Worm (Caenorhabditis elegans) whole organism, mixed stage, embryonic: ENCODE data around the gene rmd-2.
A peak's percentile ranks its signal among the peaks of the same experiment; 100 is the strongest.

Source experiments
- bed-3 ChIP-seq: fragments of 200-800 bp; sonication (Bioruptor generic); optimal IDR thresholded peaks from 3 replicates; lab custom pipeline; 2018; ENCODE audit warnings: mild to moderate bottlenecking, missing genetic modification characterization, moderate library complexity, missing compliant biosample characterization
- blmp-1 ChIP-seq: fragments of 150-350 bp; optimal IDR thresholded peaks from 2 replicates; lab custom pipeline; 2014; ENCODE audit warnings: missing biosample characterization, missing genetic modification characterization
- ceh-39 ChIP-seq: fragments of 150-350 bp; optimal IDR thresholded peaks from 2 replicates; lab custom pipeline; 2014; ENCODE audit warnings: missing biosample characterization, missing genetic modification characterization
- ceh-43 ChIP-seq: fragments of 200-800 bp; sonication (Bioruptor generic); optimal IDR thresholded peaks from 2 replicates; lab custom pipeline; 2018; ENCODE audit warnings: mild to moderate bottlenecking, missing genetic modification characterization, moderate library complexity, missing compliant biosample characterization
- ceh-83 ChIP-seq: fragments of 200-800 bp; sonication (Bioruptor generic); optimal IDR thresholded peaks from 2 replicates; lab custom pipeline; 2018; ENCODE audit warnings: mild to moderate bottlenecking, missing genetic modification characterization, missing compliant biosample characterization
- ces-1 ChIP-seq: fragments of 150-350 bp; optimal IDR thresholded peaks from 2 replicates; lab custom pipeline; 2014; ENCODE audit warnings: missing biosample characterization, missing genetic modification reagents, missing genetic modification characterization
- elt-3 ChIP-seq: fragments of 150-350 bp; optimal IDR thresholded peaks from 2 replicates; lab custom pipeline; 2014; ENCODE audit warnings: missing biosample characterization, missing genetic modification characterization
- flh-1 ChIP-seq: fragments of 200-800 bp; sonication (Bioruptor generic); optimal IDR thresholded peaks from 2 replicates; lab custom pipeline; 2018; ENCODE audit warnings: mild to moderate bottlenecking, missing genetic modification characterization, moderate library complexity, missing compliant biosample characterization
- ham-2 ChIP-seq: fragments of 200-800 bp; sonication (Bioruptor generic); optimal IDR thresholded peaks from 2 replicates; lab custom pipeline; 2018; ENCODE audit warnings: mild to moderate bottlenecking, missing genetic modification characterization, missing compliant biosample characterization
- hlh-1 ChIP-seq: fragments of 150-350 bp; optimal IDR thresholded peaks from 2 replicates; lab custom pipeline; 2014; ENCODE audit warnings: missing biosample characterization, missing genetic modification reagents, missing genetic modification characterization
- lin-13 ChIP-seq: fragments of 150-350 bp; optimal IDR thresholded peaks from 2 replicates; lab custom pipeline; 2014; ENCODE audit warnings: missing biosample characterization, missing genetic modification characterization
- lin-32 ChIP-seq: fragments of 200-800 bp; sonication (Bioruptor generic); optimal IDR thresholded peaks from 2 replicates; lab custom pipeline; 2018; ENCODE audit warnings: mild to moderate bottlenecking, missing genetic modification characterization, missing compliant biosample characterization
- lsy-2 ChIP-seq: fragments of 150-350 bp; optimal IDR thresholded peaks from 2 replicates; lab custom pipeline; 2014; ENCODE audit warnings: missing biosample characterization, missing genetic modification characterization
- mab-5 ChIP-seq: fragments of 150-350 bp; optimal IDR thresholded peaks from 2 replicates; lab custom pipeline; 2014; ENCODE audit warnings: missing biosample characterization, missing genetic modification characterization
- mep-1 ChIP-seq: fragments of 150-350 bp; optimal IDR thresholded peaks from 2 replicates; lab custom pipeline; 2017; ENCODE audit warnings: missing biosample characterization, missing genetic modification reagents, missing genetic modification characterization, inconsistent platforms
- mls-2 ChIP-seq: sonication (generic microtip); optimal IDR thresholded peaks from 2 replicates; lab custom pipeline; 2016; ENCODE audit warnings: mild to moderate bottlenecking, missing genetic modification characterization, moderate library complexity, missing compliant biosample characterization
- nhr-12 ChIP-seq: fragments of 150-350 bp; optimal IDR thresholded peaks from 2 replicates; lab custom pipeline; 2014; ENCODE audit warnings: missing biosample characterization, missing genetic modification characterization
- nhr-2 ChIP-seq: fragments of 150-350 bp; optimal IDR thresholded peaks from 2 replicates; lab custom pipeline; 2014; ENCODE audit warnings: missing biosample characterization, missing genetic modification characterization
- nhr-237 ChIP-seq: fragments of 150-350 bp; optimal IDR thresholded peaks from 2 replicates; lab custom pipeline; 2014; ENCODE audit warnings: missing biosample characterization, missing genetic modification characterization
- nhr-28 ChIP-seq: fragments of 150-350 bp; optimal IDR thresholded peaks from 2 replicates; lab custom pipeline; 2014; ENCODE audit warnings: missing biosample characterization, missing genetic modification characterization
- nhr-76 ChIP-seq: sonication (generic microtip); optimal IDR thresholded peaks from 2 replicates; lab custom pipeline; 2017; ENCODE audit warnings: missing biosample characterization, missing genetic modification characterization
- pha-4 ChIP-seq: fragments of 150-350 bp; optimal IDR thresholded peaks from 2 replicates; lab custom pipeline; 2018; ENCODE audit warnings: missing biosample characterization, missing genetic modification reagents, missing genetic modification characterization
- sem-2 ChIP-seq: fragments of 200-800 bp; sonication (Bioruptor generic); optimal IDR thresholded peaks from 2 replicates; lab custom pipeline; 2018; ENCODE audit warnings: mild to moderate bottlenecking, missing genetic modification characterization, missing compliant biosample characterization
- snpc-4 ChIP-seq: fragments of 150-350 bp; optimal IDR thresholded peaks from 2 replicates; lab custom pipeline; 2014; ENCODE audit warnings: missing biosample characterization, missing genetic modification characterization
- sptf-1 ChIP-seq: sonication (generic microtip); optimal IDR thresholded peaks from 2 replicates; lab custom pipeline; 2017; ENCODE audit warnings: mild to moderate bottlenecking, missing genetic modification characterization, moderate library complexity, missing compliant biosample characterization
- tbx-8 ChIP-seq: fragments of 200-800 bp; sonication (Bioruptor generic); optimal IDR thresholded peaks from 2 replicates; lab custom pipeline; 2018; ENCODE audit warnings: mild to moderate bottlenecking, missing genetic modification characterization, moderate library complexity, missing compliant biosample characterization
- unc-120 ChIP-seq: sonication (generic microtip); optimal IDR thresholded peaks from 2 replicates; lab custom pipeline; 2017; ENCODE audit warnings: missing genetic modification characterization, missing compliant biosample characterization; ENCODE audit not compliant: poor library complexity, severe bottlenecking
- unc-39 ChIP-seq: fragments of 150-350 bp; optimal IDR thresholded peaks from 2 replicates; lab custom pipeline; 2014; ENCODE audit warnings: missing biosample characterization, missing genetic modification characterization
- unc-62 ChIP-seq: fragments of 150-350 bp; optimal IDR thresholded peaks from 2 replicates; lab custom pipeline; 2014; ENCODE audit warnings: missing biosample characterization, missing genetic modification reagents, missing genetic modification characterization
- zip-8 ChIP-seq: fragments of 150-350 bp; optimal IDR thresholded peaks from 2 replicates; lab custom pipeline; 2014; ENCODE audit warnings: missing biosample characterization, missing genetic modification characterization

Gene rmd-2

ce11 chrV:10019083-10019624 is 33.1 kb upstream of the rmd-2 start:
- TF ChIP-seq ceh-83: no peak

DNA sequence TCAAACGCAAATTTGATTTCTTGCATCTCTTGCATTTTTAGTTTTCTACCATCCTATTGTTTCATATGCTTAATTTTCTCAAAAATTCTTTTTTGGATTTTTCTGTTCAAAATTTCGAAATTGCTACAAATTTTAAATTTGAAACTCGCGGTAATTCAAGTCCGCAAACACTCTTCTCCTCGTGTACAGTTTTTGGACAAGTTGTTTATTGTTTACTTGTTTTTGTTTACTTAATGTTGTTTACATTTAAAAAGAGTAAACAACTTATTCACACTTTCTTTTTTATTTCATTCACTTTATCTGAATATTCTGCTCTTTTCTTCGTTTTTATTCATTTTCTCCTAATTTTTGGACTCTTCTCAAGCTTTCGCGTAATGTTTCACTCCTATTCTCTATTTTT is 32.2 kb upstream of the rmd-2 start:
- TF ChIP-seq ceh-39 (tag; lab: Kevin White, UChicago) (no peak), elt-3 (tag; lab: Kevin White, UChicago) (no peak), tbx-8 (GFP tag; lab: Kevin White, UChicago) (no peak), lin-32 (GFP tag; lab: Kevin White, UChicago) (no peak), sem-2 (no peak), flh-1 (GFP tag; lab: Kevin White, UChicago) (no peak), ceh-43 (GFP tag; lab: Kevin White, UChicago) (no peak), lsy-2 (tag; lab: Kevin White, UChicago) (no peak), unc-62 (GFP tag; lab: Kevin White, UChicago) (no peak), snpc-4 (no peak)
- TF ChIP-seq, all 35 proteins: peak for 0

DNA sequence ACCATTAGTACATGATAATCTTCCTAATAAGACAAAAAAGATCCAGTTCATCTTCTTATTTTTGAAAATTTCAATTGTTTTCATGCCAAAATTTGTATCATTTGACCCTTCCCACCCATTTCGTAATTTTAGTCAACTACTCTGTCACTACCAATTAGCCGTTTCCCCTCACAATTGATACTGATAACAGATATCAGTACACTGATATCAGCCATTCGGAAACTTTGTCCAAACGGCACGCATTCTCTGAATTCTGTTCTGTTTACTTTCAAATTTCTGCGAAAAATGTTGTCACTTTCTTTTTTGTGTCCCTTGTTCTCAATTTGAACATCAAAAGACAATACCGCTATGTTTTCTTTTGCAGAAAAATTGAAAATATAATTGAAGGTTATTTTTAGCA is 26.6 kb upstream of the rmd-2 start:
- TF ChIP-seq unc-120 (tag; lab: Kevin White, UChicago) (no peak), nhr-2 (no peak), elt-3 (tag; lab: Kevin White, UChicago) (peak; percentile 38), lsy-2 (tag; lab: Kevin White, UChicago) (no peak), blmp-1 (tag; lab: Kevin White, UChicago) (no peak), hlh-1 (tag; lab: Kevin White, UChicago) (no peak)

DNA sequence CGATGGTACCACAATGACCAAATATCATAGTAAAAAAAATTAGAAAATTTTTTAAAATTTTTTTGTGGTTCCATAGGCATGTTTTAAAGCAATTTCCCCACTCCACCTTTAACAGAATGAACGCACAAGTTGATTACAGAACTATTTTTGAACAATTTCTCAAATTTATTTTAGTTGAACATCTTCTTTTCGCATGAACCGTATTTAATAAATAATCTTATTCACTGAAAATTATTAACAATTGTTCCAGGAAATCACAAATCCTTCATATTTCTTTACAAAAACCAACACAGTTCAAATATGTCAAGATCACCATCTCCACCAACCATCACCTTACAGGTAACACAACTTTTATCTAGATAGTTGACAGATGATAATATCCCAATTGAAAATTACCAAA is 25.5 kb upstream of the rmd-2 start, which contains the start of gene lea-1:
TSS of gene lea-1 (plus strand) at position 301 of the 400 bp plus-strand sequence.
- TF ChIP-seq sptf-1 (tag; lab: Kevin White, UChicago) (no peak), nhr-237 (no peak), nhr-12 (tag; lab: Kevin White, UChicago) (no peak), ham-2 (GFP tag; lab: Kevin White, UChicago) (no peak), nhr-28 (tag; lab: Kevin White, UChicago) (no peak), nhr-2 (no peak), hlh-1 (tag; lab: Kevin White, UChicago) (no peak), ceh-83 (no peak), unc-39 (tag; lab: Kevin White, UChicago) (no peak), mab-5 (tag; lab: Kevin White, UChicago) (no peak)
- TF ChIP-seq, all 35 proteins: peak for 0

- TF ChIP-seq mep-1 (tag; lab: Kevin White, UChicago) (no peak), zip-8 (tag; lab: Kevin White, UChicago) (peak; percentile 95), unc-62 (GFP tag; lab: Kevin White, UChicago) (no peak), ces-1 (GFP tag; lab: Kevin White, UChicago) (no peak), tbx-8 (GFP tag; lab: Kevin White, UChicago) (no peak)
These were observed 21.4 kb upstream of the rmd-2 start for ce11 chrV:10007484-10007883.

DNA sequence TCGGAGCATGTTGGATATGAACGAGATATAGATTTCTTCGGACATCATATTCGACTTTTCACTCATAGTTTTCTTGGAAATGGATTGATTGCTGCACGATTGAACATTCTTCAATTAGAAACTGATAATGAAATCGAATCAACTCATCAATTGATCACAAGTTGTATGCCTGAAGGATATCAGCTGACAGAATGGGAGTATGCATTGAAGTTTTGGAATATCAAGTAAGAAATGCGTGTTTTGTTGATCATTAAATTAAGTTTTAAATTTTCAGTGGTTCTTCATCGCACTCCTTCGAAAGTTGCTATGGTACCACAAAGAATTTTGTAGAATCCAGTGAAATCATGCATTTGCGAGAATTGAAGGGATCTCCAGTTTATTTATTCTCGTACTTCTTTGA is 20.3 kb upstream of the rmd-2 start:
- TF ChIP-seq mep-1 (tag; lab: Kevin White, UChicago) (no peak), nhr-237 (no peak), pha-4 (tag; lab: Kevin White, UChicago) (no peak), nhr-76 (no peak), bed-3 (GFP tag; lab: Kevin White, UChicago) (no peak), ceh-43 (GFP tag; lab: Kevin White, UChicago) (no peak), lin-13 (no peak), lsy-2 (tag; lab: Kevin White, UChicago) (no peak), mls-2 (tag; lab: Kevin White, UChicago) (no peak)
